Worm (Caenorhabditis elegans) whole organism, L4 larva: ENCODE measurements around the gene cit-1.2.

ENCODE experiments used
- D1046.2 ChIP-seq: fragments of 200-800 bp; sonication (Bioruptor generic); IDR thresholded peaks from 2 replicates; pipeline ENCODE4 v1.3.6; 2022; ENCODE audit warnings: missing genetic modification characterization, missing compliant biosample characterization
- F10B5.3 ChIP-seq: sonication (generic microtip); optimal IDR thresholded peaks from 2 replicates; lab custom pipeline; 2016; ENCODE audit warnings: mild to moderate bottlenecking, missing genetic modification characterization, missing compliant biosample characterization
- F44E2.7 ChIP-seq: fragments of 200-800 bp; sonication (Bioruptor generic); IDR thresholded peaks from 2 replicates; pipeline ENCODE4 v2.1.2; 2022; ENCODE audit warnings: missing genetic modification characterization, missing compliant biosample characterization
- R02D3.7 ChIP-seq: fragments of 150-350 bp; sonication (generic microtip); optimal IDR thresholded peaks from 3 replicates; lab custom pipeline; 2014; ENCODE audit warnings: missing biosample characterization, missing genetic modification characterization
- T26A8.4 ChIP-seq: fragments of 200-800 bp; sonication (Bioruptor generic); IDR thresholded peaks from 2 replicates; pipeline ENCODE4 v1.3.6; 2022; ENCODE audit warnings: missing genetic modification characterization, missing compliant biosample characterization
- Y105C5A.15 ChIP-seq: fragments of 200-800 bp; sonication (Bioruptor generic); IDR thresholded peaks from 2 replicates; pipeline ENCODE4 v1.3.6; 2022; ENCODE audit warnings: missing genetic modification characterization, missing compliant biosample characterization
- Y48G9A.11 ChIP-seq: fragments of 200-800 bp; sonication (Bioruptor generic); IDR thresholded peaks from 2 replicates; pipeline ENCODE4 v1.3.6; 2022; ENCODE audit warnings: missing genetic modification reagents, missing genetic modification characterization, missing compliant biosample characterization
- Y75B8A.6 ChIP-seq: fragments of 200-800 bp; sonication (Bioruptor generic); IDR thresholded peaks from 2 replicates; pipeline ENCODE4 v1.3.6; 2022; ENCODE audit warnings: missing genetic modification reagents, missing genetic modification characterization, missing compliant biosample characterization
- ZK546.5 ChIP-seq, 2 experiments: sonication (generic microtip); optimal IDR thresholded peaks; 2 replicates each; lab custom pipeline; 2017; ENCODE audit warnings: missing biosample characterization in 2 of 2, missing genetic modification characterization in 2 of 2
- aly-2 ChIP-seq: sonication (generic microtip); optimal IDR thresholded peaks from 2 replicates; lab custom pipeline; 2018; ENCODE audit warnings: missing biosample characterization, missing genetic modification characterization
- arid-1 ChIP-seq: fragments of 200-800 bp; sonication (Bioruptor generic); conservative IDR thresholded peaks from 2 replicates; pipeline ENCODE4 v1.3.6; 2022; ENCODE audit warnings: missing genetic modification reagents, missing genetic modification characterization, missing compliant biosample characterization
- attf-4 ChIP-seq: sonication (generic microtip); optimal IDR thresholded peaks from 3 replicates; lab custom pipeline; 2017; ENCODE audit warnings: missing biosample characterization, missing genetic modification characterization
- ceh-44 ChIP-seq: fragments of 200-800 bp; sonication (Bioruptor generic); IDR thresholded peaks from 2 replicates; pipeline ENCODE4 v1.3.6; 2022; ENCODE audit warnings: missing genetic modification reagents, missing genetic modification characterization, missing compliant biosample characterization
- ces-1 ChIP-seq: fragments of 150-350 bp; sonication (generic microtip); optimal IDR thresholded peaks from 4 replicates; lab custom pipeline; 2014; ENCODE audit warnings: missing biosample characterization, missing genetic modification reagents, missing genetic modification characterization
- ctbp-1 ChIP-seq: fragments of 200-800 bp; sonication (Bioruptor generic); IDR thresholded peaks from 2 replicates; pipeline ENCODE4 v1.3.6; 2022; ENCODE audit warnings: missing genetic modification reagents, missing genetic modification characterization, missing compliant biosample characterization
- daf-16 ChIP-seq, 3 experiments: sonication (generic microtip); optimal IDR thresholded peaks; 2 replicates each; lab custom pipeline; 2016 to 2017; ENCODE audit warnings: missing genetic modification characterization in 3 of 3, missing genetic modification reagents in 3 of 3, mild to moderate bottlenecking in 2 of 3, missing compliant biosample characterization in 2 of 3, missing biosample characterization in 1 of 3, moderate library complexity in 1 of 3
- daf-19 ChIP-seq: fragments of 200-800 bp; sonication (Bioruptor generic); conservative IDR thresholded peaks from 2 replicates; pipeline ENCODE4 v1.3.6; 2022; ENCODE audit warnings: missing genetic modification characterization, missing compliant biosample characterization
- dmd-6 ChIP-seq: fragments of 200-800 bp; sonication (Bioruptor generic); IDR thresholded peaks from 2 replicates; pipeline ENCODE4 v1.3.6; 2022; ENCODE audit warnings: missing genetic modification reagents, missing genetic modification characterization, missing compliant biosample characterization
- dmd-8 ChIP-seq: fragments of 200-800 bp; sonication (Bioruptor generic); IDR thresholded peaks from 2 replicates; pipeline ENCODE4 v1.3.6; 2022; ENCODE audit warnings: missing genetic modification characterization, missing compliant biosample characterization
- dpl-1 ChIP-seq: fragments of 150-350 bp; optimal IDR thresholded peaks from 2 replicates; lab custom pipeline; 2014; ENCODE audit warnings: missing biosample characterization, missing genetic modification reagents, missing genetic modification characterization
- fkh-10 ChIP-seq: fragments of 150-350 bp; optimal IDR thresholded peaks from 2 replicates; lab custom pipeline; 2014; ENCODE audit warnings: missing biosample characterization, missing genetic modification reagents, missing genetic modification characterization
- gei-8 ChIP-seq: fragments of 200-800 bp; sonication (Bioruptor generic); optimal IDR thresholded peaks from 2 replicates; lab custom pipeline; 2018; ENCODE audit warnings: mild to moderate bottlenecking, missing genetic modification characterization, missing compliant biosample characterization
- lim-7 ChIP-seq: fragments of 200-800 bp; sonication (Bioruptor generic); IDR thresholded peaks from 2 replicates; pipeline ENCODE4 v1.3.6; 2022; ENCODE audit warnings: missing genetic modification characterization, missing compliant biosample characterization
- lin-13 ChIP-seq: fragments of 150-350 bp; optimal IDR thresholded peaks from 2 replicates; lab custom pipeline; 2014; ENCODE audit warnings: missing biosample characterization, missing genetic modification reagents, missing genetic modification characterization
- lin-39 ChIP-seq: fragments of 150-350 bp; optimal IDR thresholded peaks from 2 replicates; lab custom pipeline; 2014; ENCODE audit warnings: missing biosample characterization, missing genetic modification reagents, missing genetic modification characterization
- lsy-2 ChIP-seq, 2 experiments: fragments of 150-350 bp in 1 of 2; sonication (generic microtip) in 1 of 2; optimal IDR thresholded peaks; 2 replicates each; lab custom pipeline; 2014 to 2017; ENCODE audit warnings: missing biosample characterization in 2 of 2, missing genetic modification characterization in 2 of 2
- madf-5 ChIP-seq, 2 experiments: fragments of 200-800 bp; sonication (Bioruptor generic); IDR thresholded peaks; 2 replicates each; pipeline ENCODE4 v1.3.6; 2022; ENCODE audit warnings: missing compliant biosample characterization in 2 of 2, missing genetic modification characterization in 2 of 2
- madf-9 ChIP-seq: fragments of 200-800 bp; sonication (Bioruptor generic); conservative IDR thresholded peaks from 2 replicates; pipeline ENCODE4 v1.3.6; 2022; ENCODE audit warnings: missing genetic modification reagents, missing genetic modification characterization, missing compliant biosample characterization
- nhr-10 ChIP-seq: fragments of 150-350 bp; optimal IDR thresholded peaks from 2 replicates; lab custom pipeline; 2014; ENCODE audit warnings: missing biosample characterization, missing genetic modification characterization
- nhr-11 ChIP-seq: fragments of 150-350 bp; optimal IDR thresholded peaks from 2 replicates; lab custom pipeline; 2014; ENCODE audit warnings: missing biosample characterization, missing genetic modification characterization
- nhr-111 ChIP-seq: fragments of 200-800 bp; sonication (Bioruptor generic); optimal IDR thresholded peaks from 2 replicates; lab custom pipeline; 2018; ENCODE audit warnings: mild to moderate bottlenecking, missing genetic modification characterization, missing compliant biosample characterization
- nhr-237 ChIP-seq: sonication (generic microtip); optimal IDR thresholded peaks from 2 replicates; lab custom pipeline; 2017; ENCODE audit warnings: missing biosample characterization, missing genetic modification characterization
- nhr-28 ChIP-seq: fragments of 150-350 bp; optimal IDR thresholded peaks from 2 replicates; lab custom pipeline; 2014; ENCODE audit warnings: missing biosample characterization, missing genetic modification characterization
- nhr-41 ChIP-seq: fragments of 200-800 bp; sonication (Bioruptor generic); IDR thresholded peaks from 2 replicates; pipeline ENCODE4 v1.3.6; 2022; ENCODE audit warnings: missing genetic modification reagents, missing genetic modification characterization, missing compliant biosample characterization
- nhr-48 ChIP-seq: sonication (generic microtip); optimal IDR thresholded peaks from 2 replicates; lab custom pipeline; 2016; ENCODE audit warnings: mild to moderate bottlenecking, missing genetic modification characterization, missing compliant biosample characterization
- nhr-76 ChIP-seq: fragments of 150-350 bp; optimal IDR thresholded peaks from 2 replicates; lab custom pipeline; 2014; ENCODE audit warnings: missing biosample characterization, missing genetic modification characterization
- nhr-77 ChIP-seq: fragments of 150-350 bp; optimal IDR thresholded peaks from 2 replicates; lab custom pipeline; 2014; ENCODE audit warnings: missing biosample characterization, missing genetic modification characterization
- pha-4 ChIP-seq, 2 experiments: fragments of 150-350 bp in 1 of 2; fragments of 200-800 bp in 1 of 2; sonication (Bioruptor generic) in 1 of 2; IDR thresholded peaks in 1 of 2; optimal IDR thresholded peaks in 1 of 2; 2 replicates each; pipeline versions ENCODE4 v1.3.6 to Lab custom; 2014 to 2022; ENCODE audit warnings: missing genetic modification characterization in 2 of 2, missing genetic modification reagents in 2 of 2, missing biosample characterization in 1 of 2, missing compliant biosample characterization in 1 of 2
- php-3 ChIP-seq: fragments of 200-800 bp; sonication (Bioruptor generic); IDR thresholded peaks from 2 replicates; pipeline ENCODE4 v1.3.6; 2022; ENCODE audit warnings: missing genetic modification reagents, missing genetic modification characterization, missing compliant biosample characterization
- rbr-2 ChIP-seq: sonication (generic microtip); optimal IDR thresholded peaks from 2 replicates; lab custom pipeline; 2016; ENCODE audit warnings: missing genotype, missing genetic modification characterization, missing compliant biosample characterization
- sdz-12 ChIP-seq: fragments of 200-800 bp; sonication (Bioruptor generic); optimal IDR thresholded peaks from 2 replicates; lab custom pipeline; 2018; ENCODE audit warnings: mild to moderate bottlenecking, missing genetic modification characterization, missing compliant biosample characterization
- snpc-1.2 ChIP-seq: fragments of 200-800 bp; sonication (Bioruptor generic); IDR thresholded peaks from 2 replicates; pipeline ENCODE4 v1.3.6; 2022; ENCODE audit warnings: missing genetic modification reagents, missing genetic modification characterization, missing compliant biosample characterization
- snpc-4 ChIP-seq: fragments of 150-350 bp; optimal IDR thresholded peaks from 2 replicates; lab custom pipeline; 2014; ENCODE audit warnings: missing biosample characterization, missing genetic modification characterization
- tag-97 ChIP-seq: fragments of 200-800 bp; sonication (Bioruptor generic); IDR thresholded peaks from 2 replicates; pipeline ENCODE4 v1.3.6; 2022; ENCODE audit warnings: missing genetic modification characterization, missing compliant biosample characterization
- tra-1 ChIP-seq: fragments of 200-800 bp; sonication (Bioruptor generic); IDR thresholded peaks from 2 replicates; pipeline ENCODE4 v1.3.6; 2022; ENCODE audit warnings: missing genetic modification reagents, missing genetic modification characterization, missing compliant biosample characterization
- unc-130 ChIP-seq: sonication (generic microtip); optimal IDR thresholded peaks from 2 replicates; lab custom pipeline; 2016; ENCODE audit warnings: missing genetic modification reagents, missing genetic modification characterization, missing compliant biosample characterization
- vab-7 ChIP-seq: fragments of 200-800 bp; sonication (Bioruptor generic); IDR thresholded peaks from 2 replicates; pipeline ENCODE4 v1.3.6; 2022; ENCODE audit warnings: missing genetic modification reagents, missing genetic modification characterization, missing compliant biosample characterization
- zfp-3 ChIP-seq: fragments of 200-800 bp; sonication (Bioruptor generic); conservative IDR thresholded peaks from 2 replicates; pipeline ENCODE4 v1.3.6; 2022; ENCODE audit warnings: missing genetic modification reagents, missing genetic modification characterization, missing compliant biosample characterization
- zip-2 ChIP-seq: fragments of 150-350 bp; optimal IDR thresholded peaks from 2 replicates; lab custom pipeline; 2014; ENCODE audit warnings: missing biosample characterization, missing genetic modification characterization
- ztf-11 ChIP-seq: fragments of 150-350 bp; optimal IDR thresholded peaks from 2 replicates; lab custom pipeline; 2014; ENCODE audit warnings: missing biosample characterization, missing genetic modification characterization
- ztf-7 ChIP-seq: fragments of 150-350 bp; optimal IDR thresholded peaks from 2 replicates; lab custom pipeline; 2014; ENCODE audit warnings: missing biosample characterization, missing genetic modification characterization

Gene cit-1.2

ce11 chrIII:7973201-7973767 lies 37.3 kb upstream of the cit-1.2 start, which contains the start of the genes eef-1B.1 and aco-2 (continued):
- TF ChIP-seq madf-5 (GFP tag; IDR thresholded peaks at IDR 0.05; lab: Robert Waterston, UW) (no peak), D1046.2 (no peak), daf-16 (GFP tag; optimal IDR thresholded peaks at IDR 0.05; lab: Kevin White, UChicago) (peak in 1 of 2 experiments; percentile 61), daf-16 (tag; optimal IDR thresholded peaks at IDR 0.05; lab: Kevin White, UChicago) (peak; percentile 89), ces-1 (GFP tag; lab: Kevin White, UChicago) (no peak), ceh-44 (GFP tag; lab: Robert Waterston, UW) (no peak), Y75B8A.6 (no peak), Y48G9A.11 (no peak), php-3 (peak; percentile 42; the same call in 1 of the 2 replicates), aly-2 (no peak), attf-4 (tag; lab: Kevin White, UChicago) (no peak), lin-13 (GFP tag; lab: Kevin White, UChicago) (peak; percentile 92), lsy-2 (tag; optimal IDR thresholded peaks at IDR 0.05; lab: Kevin White, UChicago) (peak; percentile 31 to 95), snpc-1.2 (no peak), tag-97 (GFP tag; lab: Robert Waterston, UW) (no peak), F10B5.3 (tag; lab: Kevin White, UChicago) (peak; percentile 39), lim-7 (GFP tag; lab: Robert Waterston, UW) (no peak), nhr-41 (GFP tag; lab: Robert Waterston, UW) (no peak), dmd-8 (GFP tag; lab: Robert Waterston, UW) (no peak), nhr-10 (no peak), unc-130 (GFP tag; lab: Kevin White, UChicago) (peak; percentile 13), daf-19 (GFP tag; lab: Robert Waterston, UW) (no peak), nhr-237 (no peak), sdz-12 (GFP tag; lab: Kevin White, UChicago) (no peak), ZK546.5 (tag; optimal IDR thresholded peaks at IDR 0.05; lab: Kevin White, UChicago) (no peak), T26A8.4 (GFP tag; lab: Robert Waterston, UW) (peak; percentile 91), rbr-2 (tag; lab: Kevin White, UChicago) (peak; percentile 89), snpc-4 (tag; lab: Kevin White, UChicago) (no peak), F44E2.7 (no peak), arid-1 (GFP tag; lab: Robert Waterston, UW) (peak; percentile 26; the same call in 1 of the 2 replicates), nhr-28 (peak; percentile 84), vab-7 (GFP tag; lab: Robert Waterston, UW) (0 out of 2 replicates have a peak, but pooled peaks have one; percentile 7), ctbp-1 (GFP tag; lab: Robert Waterston, UW) (peak; percentile 54), nhr-76 (no peak), zip-2 (peak; percentile 12), nhr-48 (tag; lab: Kevin White, UChicago) (peak; percentile 75), nhr-77 (tag; lab: Kevin White, UChicago) (peak; percentile 90), nhr-11 (tag; lab: Kevin White, UChicago) (peak; percentile 88), zfp-3 (peak; percentile 76), lin-39 (tag; lab: Kevin White, UChicago) (no peak), dpl-1 (GFP tag; lab: Kevin White, UChicago) (peak; percentile 92), tra-1 (GFP tag; lab: Robert Waterston, UW) (peak; percentile 22; the same call in 1 of the 2 replicates), gei-8 (GFP tag; lab: Kevin White, UChicago) (no peak), R02D3.7 (tag; lab: Kevin White, UChicago) (no peak), madf-9 (GFP tag; lab: Robert Waterston, UW) (peak; percentile 78; the same call in 1 of the 2 replicates), Y105C5A.15 (GFP tag; lab: Robert Waterston, UW) (no peak), ztf-11 (tag; lab: Kevin White, UChicago) (no peak), ztf-7 (tag; lab: Kevin White, UChicago) (peak; percentile 78), pha-4 (GFP tag; IDR thresholded peaks at IDR 0.05; lab: Robert Waterston, UW) (peak; percentile 64; the same call in 1 of the 2 replicates), pha-4 (tag; optimal IDR thresholded peaks at IDR 0.05; lab: Kevin White, UChicago) (no peak), dmd-6 (peak; percentile 86), fkh-10 (peak; percentile 53), nhr-111 (GFP tag; lab: Kevin White, UChicago) (no peak)
